Fruit fly (Drosophila melanogaster) whole organism, embryonic: ENCODE data around the gene NKCC.
A peak's percentile ranks its signal among the peaks of the same experiment; 100 is the strongest.

Experiments
- CG10959 ChIP-seq: fragments of 200-800 bp; sonication (Bioruptor generic); IDR thresholded peaks from 2 replicates; pipeline ENCODE4 v1.3.6; 2022; ENCODE audit warnings: missing biosample characterization, missing genetic modification characterization
- CG12769 ChIP-seq: fragments of 200-800 bp; sonication (Bioruptor generic); optimal IDR thresholded peaks from 2 replicates; lab custom pipeline; 2019; ENCODE audit warnings: missing biosample characterization, mild to moderate bottlenecking, missing genetic modification characterization, moderate library complexity
- CG13123 ChIP-seq: fragments of 200-800 bp; sonication (Bioruptor generic); optimal IDR thresholded peaks from 2 replicates; lab custom pipeline; 2016; ENCODE audit warnings: missing biosample characterization, missing genetic modification characterization
- CG16779 ChIP-seq: fragments of 200-800 bp; sonication (Bioruptor generic); IDR thresholded peaks from 2 replicates; pipeline ENCODE4 v1.3.6; 2022; ENCODE audit warnings: missing biosample characterization, missing genetic modification characterization
- CG18599 ChIP-seq: fragments of 200-800 bp; sonication (Bioruptor generic); optimal IDR thresholded peaks from 3 replicates; lab custom pipeline; 2017; ENCODE audit warnings: missing biosample characterization, missing genetic modification characterization, mild to moderate bottlenecking, moderate library complexity, missing genetic modification reagents
- CG2889 ChIP-seq: fragments of 200-800 bp; sonication (Bioruptor generic); IDR thresholded peaks from 3 replicates; pipeline ENCODE4 v1.3.6; 2022; ENCODE audit warnings: missing biosample characterization, missing genetic modification characterization
- CG34224 ChIP-seq: fragments of 200-800 bp; sonication (Bioruptor generic); IDR thresholded peaks from 3 replicates; pipeline ENCODE4 v1.3.6; 2022; ENCODE audit warnings: missing biosample characterization, missing genetic modification characterization; ENCODE audit not compliant: partially characterized antibody
- CG3847 ChIP-seq: fragments of 200-800 bp; sonication (Bioruptor generic); IDR thresholded peaks from 2 replicates; pipeline ENCODE4 v1.3.6; 2022; ENCODE audit warnings: missing biosample characterization, missing genetic modification characterization
- CG42726 ChIP-seq: fragments of 200-800 bp; sonication (Bioruptor generic); IDR thresholded peaks from 2 replicates; pipeline ENCODE4 v1.3.6; 2022; ENCODE audit warnings: missing biosample characterization, missing genetic modification characterization; ENCODE audit not compliant: partially characterized antibody
- CG4730 ChIP-seq: fragments of 200-800 bp; sonication (Bioruptor generic); IDR thresholded peaks from 2 replicates; pipeline ENCODE4 v1.3.6; 2022; ENCODE audit warnings: missing biosample characterization, missing genetic modification characterization
- CG7372 ChIP-seq: fragments of 200-800 bp; sonication (Bioruptor generic); IDR thresholded peaks from 2 replicates; pipeline ENCODE4 v1.3.6; 2022; ENCODE audit warnings: missing biosample characterization, missing genetic modification characterization
- CG8924 ChIP-seq: fragments of 200-800 bp; optimal IDR thresholded peaks from 3 replicates; lab custom pipeline; 2019; ENCODE audit warnings: missing biosample characterization, mild to moderate bottlenecking, missing genetic modification characterization, moderate library complexity
- CrebB ChIP-seq: fragments of 200-800 bp; sonication (Bioruptor generic); optimal IDR thresholded peaks from 3 replicates; lab custom pipeline; 2018; ENCODE audit warnings: missing biosample characterization, mild to moderate bottlenecking, missing genetic modification characterization
- Dbx ChIP-seq: fragments of 200-800 bp; sonication (Bioruptor generic); IDR thresholded peaks from 3 replicates; pipeline ENCODE4 v1.3.6; 2022; ENCODE audit warnings: missing biosample characterization, missing genetic modification characterization
- Deaf1 ChIP-seq: fragments of 200-800 bp; optimal IDR thresholded peaks from 3 replicates; lab custom pipeline; 2019; ENCODE audit warnings: missing biosample characterization, mild to moderate bottlenecking, missing genetic modification characterization, moderate library complexity
- Dll ChIP-seq: fragments of 200-800 bp; sonication (Bioruptor generic); IDR thresholded peaks from 4 replicates; pipeline ENCODE4 v1.3.6; 2022; ENCODE audit warnings: missing biosample characterization, missing genetic modification characterization; ENCODE audit not compliant: partially characterized antibody
- Fer1 ChIP-seq: fragments of 200-800 bp; sonication (Bioruptor generic); optimal IDR thresholded peaks from 2 replicates; lab custom pipeline; 2017; ENCODE audit warnings: missing biosample characterization, mild to moderate bottlenecking, missing genetic modification characterization
- Fer3 ChIP-seq: fragments of 200-800 bp; sonication (Bioruptor generic); optimal IDR thresholded peaks from 2 replicates; lab custom pipeline; 2018; ENCODE audit warnings: missing biosample characterization, mild to moderate bottlenecking, missing genetic modification characterization, moderate library complexity
- HLH4C ChIP-seq: fragments of 200-800 bp; sonication (Bioruptor generic); IDR thresholded peaks from 3 replicates; pipeline ENCODE4 v1.3.6; 2022; ENCODE audit warnings: missing biosample characterization, missing genetic modification characterization; ENCODE audit not compliant: partially characterized antibody
- Jarid2 ChIP-seq: fragments of 200-800 bp; sonication (Bioruptor generic); optimal IDR thresholded peaks from 3 replicates; lab custom pipeline; 2017; ENCODE audit warnings: mild to moderate bottlenecking, missing biosample characterization, missing genetic modification reagents, missing genetic modification characterization
- NFAT ChIP-seq: fragments of 200-800 bp; sonication (Bioruptor generic); IDR thresholded peaks from 2 replicates; pipeline ENCODE4 v1.3.6; 2022; ENCODE audit warnings: missing biosample characterization, missing genetic modification characterization
- bbx ChIP-seq: fragments of 200-800 bp; sonication (Bioruptor generic); IDR thresholded peaks from 2 replicates; pipeline ENCODE4 v1.3.6; 2022; ENCODE audit warnings: missing biosample characterization, missing genetic modification characterization; ENCODE audit not compliant: partially characterized antibody
- cas ChIP-seq: fragments of 200-800 bp; sonication (Bioruptor generic); IDR thresholded peaks from 2 replicates; pipeline ENCODE4 v1.3.6; 2022; ENCODE audit warnings: missing biosample characterization, missing genetic modification characterization
- cg ChIP-seq: fragments of 200-800 bp; sonication (Bioruptor generic); optimal IDR thresholded peaks from 3 replicates; lab custom pipeline; 2019; ENCODE audit warnings: missing biosample characterization, mild to moderate bottlenecking, missing genetic modification characterization, moderate library complexity
- chinmo ChIP-seq: fragments of 200-800 bp; sonication (Bioruptor generic); IDR thresholded peaks from 4 replicates; pipeline ENCODE4 v1.3.6; 2022; ENCODE audit warnings: missing biosample characterization, missing genetic modification characterization; ENCODE audit not compliant: partially characterized antibody
- chm ChIP-seq: fragments of 200-800 bp; sonication (Bioruptor generic); IDR thresholded peaks from 2 replicates; pipeline ENCODE4 v1.3.6; 2022; ENCODE audit warnings: missing biosample characterization, missing genetic modification characterization
- ems ChIP-seq: fragments of 200-800 bp; sonication (Bioruptor generic); optimal IDR thresholded peaks from 3 replicates; lab custom pipeline; 2016; ENCODE audit warnings: missing biosample characterization, missing genetic modification characterization
- ewg ChIP-seq: fragments of 200-800 bp; sonication (Bioruptor generic); optimal IDR thresholded peaks from 3 replicates; lab custom pipeline; 2017; ENCODE audit warnings: mild to moderate bottlenecking, missing biosample characterization, missing genetic modification reagents, missing genetic modification characterization
- gsb ChIP-seq: fragments of 200-800 bp; sonication (Bioruptor generic); IDR thresholded peaks from 2 replicates; pipeline ENCODE4 v1.3.6; 2022; ENCODE audit warnings: missing biosample characterization, missing genetic modification characterization
- gsb-n ChIP-seq: fragments of 200-800 bp; sonication (Bioruptor generic); optimal IDR thresholded peaks from 3 replicates; lab custom pipeline; 2018; ENCODE audit warnings: missing biosample characterization, mild to moderate bottlenecking, missing genetic modification characterization
- hb ChIP-seq: fragments of 200-800 bp; sonication (Bioruptor generic); IDR thresholded peaks from 3 replicates; pipeline ENCODE4 v1.3.6; 2022; ENCODE audit warnings: missing biosample characterization, missing genetic modification characterization; ENCODE audit not compliant: partially characterized antibody
- kah ChIP-seq: fragments of 200-800 bp; sonication (Bioruptor generic); optimal IDR thresholded peaks from 2 replicates; lab custom pipeline; 2018; ENCODE audit warnings: missing biosample characterization, mild to moderate bottlenecking, missing genetic modification characterization
- lmd ChIP-seq: fragments of 200-800 bp; sonication (Bioruptor generic); IDR thresholded peaks from 2 replicates; pipeline ENCODE4 v1.3.6; 2022; ENCODE audit warnings: missing biosample characterization, missing genetic modification characterization
- odd ChIP-seq: fragments of 200-800 bp; sonication (Bioruptor generic); optimal IDR thresholded peaks from 2 replicates; lab custom pipeline; 2017; ENCODE audit warnings: missing biosample characterization, mild to moderate bottlenecking, missing genetic modification characterization
- pb ChIP-seq: fragments of 200-800 bp; sonication (Bioruptor generic); optimal IDR thresholded peaks from 3 replicates; lab custom pipeline; 2016; ENCODE audit warnings: missing biosample characterization, missing genetic modification characterization
- sd ChIP-seq: fragments of 200-800 bp; sonication (Bioruptor generic); optimal IDR thresholded peaks from 3 replicates; lab custom pipeline; 2018; ENCODE audit warnings: missing biosample characterization, mild to moderate bottlenecking, missing genetic modification characterization, moderate library complexity
- sens ChIP-seq: fragments of 200-800 bp; sonication (Bioruptor generic); peaks from one replicate; lab custom pipeline; 2016; ENCODE audit warnings: missing biosample characterization, missing genetic modification characterization
- sna ChIP-seq: fragments of 200-800 bp; sonication (Bioruptor generic); IDR thresholded peaks from 2 replicates; pipeline ENCODE4 v1.3.6; 2022; ENCODE audit warnings: missing biosample characterization, missing genetic modification characterization; ENCODE audit not compliant: partially characterized antibody
- unc-4 ChIP-seq: fragments of 200-800 bp; sonication (Bioruptor generic); IDR thresholded peaks from 2 replicates; pipeline ENCODE4 v1.3.6; 2022; ENCODE audit warnings: missing biosample characterization, missing genetic modification characterization; ENCODE audit not compliant: partially characterized antibody
- vfl ChIP-seq: fragments of 200-800 bp; sonication (Bioruptor generic); optimal IDR thresholded peaks from 2 replicates; lab custom pipeline; 2016; ENCODE audit warnings: missing biosample characterization, missing genetic modification characterization

NKCC gene

dm6 chr3R:5523070-5523637, 20.7 kb upstream of the NKCC start, which contains the start of the genes CG43845 and Nmdar1 (continued):
- TF ChIP-seq sd (peak; percentile 18), cg (GFP tag; lab: Kevin White, UChicago) (peak; percentile 5), ems (GFP tag; lab: Kevin White, UChicago) (peak; percentile 2), hb (no peak), CG13123 (GFP tag; lab: Kevin White, UChicago) (no peak), Dll (GFP tag; lab: Robert Waterston, UW) (peak; percentile 61; the same call in 3 of the 4 replicates), chinmo (GFP tag; lab: Robert Waterston, UW) (peak; percentile 90; the same call in 2 of the 4 replicates), kah (GFP tag; lab: Kevin White, UChicago) (peak; percentile 90), CG16779 (GFP tag; lab: Robert Waterston, UW) (0 out of 2 replicates have a peak, but pooled peaks have one; percentile 33), CG10959 (GFP tag; lab: Robert Waterston, UW) (0 out of 2 replicates have a peak, but pooled peaks have one; percentile 26), CG3847 (GFP tag; lab: Robert Waterston, UW) (no peak), NFAT (no peak), Dbx (GFP tag; lab: Robert Waterston, UW) (peak; percentile 35; the same call in 1 of the 3 replicates), CG42726 (GFP tag; lab: Robert Waterston, UW) (0 out of 2 replicates have a peak, but pooled peaks have one; percentile 5), CG7372 (GFP tag; lab: Robert Waterston, UW) (peak; percentile 68; the same call in 1 of the 2 replicates), Fer3 (tag; lab: Kevin White, UChicago) (no peak), chm (GFP tag; lab: Robert Waterston, UW) (peak; percentile 39; the same call in 1 of the 2 replicates), sna (GFP tag; lab: Robert Waterston, UW) (peak; percentile 62; the same call in 1 of the 2 replicates), odd (GFP tag; lab: Kevin White, UChicago) (no peak), Jarid2 (GFP tag; lab: Kevin White, UChicago) (peak; percentile 0), CrebB (tag; lab: Kevin White, UChicago) (no peak), pb (GFP tag; lab: Kevin White, UChicago) (no peak), lmd (GFP tag; lab: Robert Waterston, UW) (no peak), CG2889 (no peak), CG4730 (GFP tag; lab: Robert Waterston, UW) (no peak), CG34224 (GFP tag; lab: Robert Waterston, UW) (peak; percentile 69; the same call in 2 of the 3 replicates), sens (GFP tag; lab: Kevin White, UChicago) (peak; percentile 74), gsb (GFP tag; lab: Robert Waterston, UW) (0 out of 2 replicates have a peak, but pooled peaks have one; percentile 11), CG12769 (tag; lab: Kevin White, UChicago) (peak; percentile 7), CG8924 (tag; lab: Kevin White, UChicago) (no peak), Fer1 (peak; percentile 39), ewg (GFP tag; lab: Kevin White, UChicago) (peak; percentile 89), cas (GFP tag; lab: Robert Waterston, UW) (no peak), unc-4 (GFP tag; lab: Robert Waterston, UW) (peak; percentile 51), gsb-n (tag; lab: Kevin White, UChicago) (no peak), bbx (GFP tag; lab: Robert Waterston, UW) (peak; percentile 12; the same call in 1 of the 2 replicates), Deaf1 (tag; lab: Kevin White, UChicago) (peak; percentile 11), HLH4C (GFP tag; lab: Robert Waterston, UW) (no peak), vfl (no peak), CG18599 (GFP tag; lab: Kevin White, UChicago) (peak; percentile 1)
